Worm (Caenorhabditis elegans) whole organism, midembryonic: ENCODE data around the gene F13D12.5.

Experiments used
- T22C8.4 ChIP-seq: fragments of 200-800 bp; sonication (Bioruptor generic); IDR thresholded peaks from 2 replicates; pipeline ENCODE4 v1.3.6; 2022; ENCODE audit warnings: missing genetic modification characterization, missing compliant biosample characterization
- cog-1 ChIP-seq: sonication (generic microtip); optimal IDR thresholded peaks from 2 replicates; lab custom pipeline; 2016; ENCODE audit warnings: missing genetic modification characterization, missing compliant biosample characterization
- flt-1 ChIP-seq: fragments of 200-800 bp; sonication (Bioruptor generic); IDR thresholded peaks from 2 replicates; pipeline ENCODE4 v1.3.6; 2022; ENCODE audit warnings: missing genetic modification characterization, missing compliant biosample characterization
- klf-2 ChIP-seq: fragments of 200-800 bp; sonication (Bioruptor generic); conservative IDR thresholded peaks from 2 replicates; pipeline ENCODE4 v1.3.6; 2022; ENCODE audit warnings: missing genetic modification reagents, missing genetic modification characterization, missing compliant biosample characterization
- med-1 ChIP-seq: sonication (generic microtip); optimal IDR thresholded peaks from 2 replicates; lab custom pipeline; 2017; ENCODE audit warnings: missing genetic modification characterization, mild to moderate bottlenecking, missing compliant biosample characterization, antibody characterized with exemption, missing genetic modification reagents; ENCODE audit not compliant: insufficient read depth
- ref-1 ChIP-seq: fragments of 200-800 bp; sonication (Bioruptor generic); conservative IDR thresholded peaks from 2 replicates; pipeline ENCODE4 v1.3.6; 2022; ENCODE audit warnings: missing genetic modification reagents, missing genetic modification characterization, missing compliant biosample characterization
- tab-1 ChIP-seq: fragments of 200-800 bp; sonication (Bioruptor generic); IDR thresholded peaks from 2 replicates; pipeline ENCODE4 v1.3.6; 2022; ENCODE audit warnings: missing genetic modification characterization, missing compliant biosample characterization
- ztf-23 ChIP-seq: fragments of 200-800 bp; sonication (Bioruptor generic); IDR thresholded peaks from 2 replicates; pipeline ENCODE4 v1.3.6; 2022; ENCODE audit warnings: missing genetic modification reagents, missing genetic modification characterization, missing compliant biosample characterization
- ztf-29 ChIP-seq: fragments of 200-800 bp; sonication (Bioruptor generic); IDR thresholded peaks from 2 replicates; pipeline ENCODE4 v1.3.6; 2022; ENCODE audit warnings: missing genetic modification reagents, missing genetic modification characterization, missing compliant biosample characterization

Gene F13D12.5

DNA sequence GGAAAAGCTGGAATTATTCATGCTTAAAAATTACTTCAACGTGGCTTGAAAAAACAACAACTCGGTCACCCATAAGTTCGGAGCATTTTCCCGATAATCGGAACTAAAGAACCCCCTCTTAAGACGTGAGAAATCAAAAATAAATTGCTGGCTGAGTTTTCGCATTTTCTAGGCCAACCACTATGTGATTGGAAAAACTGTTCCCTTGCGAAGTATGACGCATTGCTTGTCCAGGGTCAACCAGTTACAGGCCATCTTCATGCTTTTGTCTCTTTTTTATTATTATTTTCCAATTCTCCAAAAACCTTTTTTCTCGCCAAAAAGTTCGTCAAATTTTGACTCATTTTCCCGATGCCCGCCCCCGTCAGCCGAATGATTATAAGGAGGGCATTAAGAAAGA lies 6.5 kb upstream of the F13D12.5 start, which contains the start of gene F13D12.3:
Gene F13D12.3, plus strand, starts transcription at position 301 of the 400 bp plus-strand sequence.
- TF ChIP-seq ref-1 (GFP tag; lab: Robert Waterston, UW): no peak
- no peak for TF ChIP-seq med-1
- TF ChIP-seq ztf-29 (GFP tag; lab: Robert Waterston, UW): no peak
- TF ChIP-seq T22C8.4: no peak
- TF ChIP-seq cog-1 (tag; lab: Kevin White, UChicago): no peak
- no peak for TF ChIP-seq klf-2 (GFP tag; lab: Robert Waterston, UW)
- no peak for TF ChIP-seq tab-1 (GFP tag; lab: Robert Waterston, UW)
- no peak for TF ChIP-seq flt-1 (GFP tag; lab: Robert Waterston, UW)
- no peak for TF ChIP-seq ztf-23 (GFP tag; lab: Robert Waterston, UW)

DNA sequence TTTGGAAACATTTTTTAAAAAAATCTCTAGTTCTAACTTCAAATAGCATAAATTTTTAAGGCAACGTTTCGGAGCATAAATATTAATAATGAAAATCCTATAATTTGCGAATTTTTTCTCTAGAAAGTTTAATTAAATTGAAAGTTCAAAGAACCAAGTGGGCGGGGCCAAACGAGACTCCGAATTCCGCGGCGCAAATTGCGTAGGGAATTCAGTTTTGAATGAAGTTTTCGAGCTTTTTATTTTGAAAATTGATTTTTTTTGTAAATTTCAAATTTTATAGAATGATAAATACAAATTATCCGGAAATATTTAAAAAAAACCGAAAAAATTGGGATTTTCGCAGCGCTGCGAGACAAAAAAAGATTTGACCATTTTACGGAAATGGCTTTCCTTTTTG lies 5.8 kb upstream of the F13D12.5 start:
- TF ChIP-seq tab-1 (GFP tag; lab: Robert Waterston, UW) (no peak), ztf-23 (GFP tag; lab: Robert Waterston, UW) (no peak), cog-1 (tag; lab: Kevin White, UChicago) (no peak), T22C8.4 (no peak), flt-1 (GFP tag; lab: Robert Waterston, UW) (no peak), ref-1 (GFP tag; lab: Robert Waterston, UW) (no peak), ztf-29 (GFP tag; lab: Robert Waterston, UW) (no peak), med-1 (no peak), klf-2 (GFP tag; lab: Robert Waterston, UW) (no peak)

DNA sequence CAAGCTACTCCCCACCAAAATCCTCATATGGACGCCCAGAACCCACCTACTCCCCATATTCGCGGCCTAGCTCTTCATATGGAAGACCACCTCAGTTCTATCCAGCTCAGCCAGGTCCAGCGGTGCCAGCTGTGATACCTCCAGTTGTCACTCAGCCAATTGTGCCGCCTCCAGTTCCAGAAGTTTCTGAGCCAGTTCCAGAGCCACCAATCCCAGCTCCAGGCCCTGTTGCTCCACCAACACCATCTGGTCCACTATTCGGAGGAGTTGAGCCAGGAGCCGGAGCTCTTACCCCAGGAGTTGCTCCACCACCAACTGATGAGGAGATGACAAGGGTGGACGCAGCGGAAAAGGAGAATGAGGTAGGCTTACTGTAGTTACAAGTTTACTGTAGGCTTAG lies 5.0 kb upstream of the F13D12.5 start:
- TF ChIP-seq T22C8.4 (no peak), tab-1 (GFP tag; lab: Robert Waterston, UW) (0 out of 2 replicates have a peak, but pooled peaks have one; percentile 24)

DNA sequence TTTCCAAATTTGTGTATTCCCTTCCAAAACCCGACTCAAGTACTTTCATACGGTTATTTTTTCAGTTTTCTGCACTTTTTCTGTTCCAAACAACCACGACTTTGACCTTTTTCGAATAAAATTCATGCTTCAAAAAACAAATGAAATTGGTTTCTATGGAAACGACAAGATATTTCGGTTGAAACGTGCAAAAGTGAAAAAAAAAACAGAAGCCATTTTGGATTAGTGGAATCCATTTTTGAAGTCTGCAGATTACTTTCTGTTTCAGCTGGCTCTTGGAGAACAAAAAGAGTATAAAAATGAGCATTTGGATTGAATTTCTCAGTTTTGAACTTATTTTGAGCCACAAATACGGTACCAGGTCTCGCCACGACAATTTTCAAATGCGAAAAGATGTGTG lies 4.5 kb upstream of the F13D12.5 start:
- TF ChIP-seq flt-1 (GFP tag; lab: Robert Waterston, UW): no peak
- TF ChIP-seq cog-1 (tag; lab: Kevin White, UChicago): no peak
- TF ChIP-seq klf-2 (GFP tag; lab: Robert Waterston, UW): no peak
- TF ChIP-seq ztf-23 (GFP tag; lab: Robert Waterston, UW): no peak
- TF ChIP-seq tab-1 (GFP tag; lab: Robert Waterston, UW): no peak
- no peak for TF ChIP-seq med-1
- TF ChIP-seq ref-1 (GFP tag; lab: Robert Waterston, UW): no peak
- TF ChIP-seq T22C8.4: no peak
- TF ChIP-seq ztf-29 (GFP tag; lab: Robert Waterston, UW): no peak

DNA sequence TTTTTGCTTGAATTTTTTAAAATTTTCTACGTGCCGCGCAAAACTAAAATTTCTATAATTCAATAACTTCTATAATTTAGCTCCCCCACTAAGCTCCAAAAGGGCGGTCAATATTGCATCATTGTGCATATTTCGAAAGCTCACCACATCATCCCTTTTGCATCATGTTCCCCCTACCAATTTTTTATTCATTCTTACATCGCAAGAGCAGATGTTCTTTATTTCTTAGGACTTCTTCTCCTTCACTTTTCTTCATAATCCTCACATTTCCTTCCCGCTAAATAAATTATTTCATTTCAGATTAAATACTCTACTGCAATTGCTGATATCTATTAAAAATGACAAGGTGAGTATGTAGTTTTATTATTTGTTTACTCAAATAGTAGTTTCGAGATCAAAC lies 2.7 kb upstream of the F13D12.5 start, which contains the start of gene ldh-1:
Gene ldh-1, plus strand, starts transcription at position 301 of the 400 bp plus-strand sequence.
- TF ChIP-seq flt-1 (GFP tag; lab: Robert Waterston, UW): no peak
- TF ChIP-seq cog-1 (tag; lab: Kevin White, UChicago): no peak
- TF ChIP-seq ztf-29 (GFP tag; lab: Robert Waterston, UW): no peak
- no peak for TF ChIP-seq ztf-23 (GFP tag; lab: Robert Waterston, UW)
- no peak for TF ChIP-seq tab-1 (GFP tag; lab: Robert Waterston, UW)
- TF ChIP-seq T22C8.4: no peak
- no peak for TF ChIP-seq med-1
- TF ChIP-seq klf-2 (GFP tag; lab: Robert Waterston, UW): no peak
- TF ChIP-seq ref-1 (GFP tag; lab: Robert Waterston, UW): no peak

DNA sequence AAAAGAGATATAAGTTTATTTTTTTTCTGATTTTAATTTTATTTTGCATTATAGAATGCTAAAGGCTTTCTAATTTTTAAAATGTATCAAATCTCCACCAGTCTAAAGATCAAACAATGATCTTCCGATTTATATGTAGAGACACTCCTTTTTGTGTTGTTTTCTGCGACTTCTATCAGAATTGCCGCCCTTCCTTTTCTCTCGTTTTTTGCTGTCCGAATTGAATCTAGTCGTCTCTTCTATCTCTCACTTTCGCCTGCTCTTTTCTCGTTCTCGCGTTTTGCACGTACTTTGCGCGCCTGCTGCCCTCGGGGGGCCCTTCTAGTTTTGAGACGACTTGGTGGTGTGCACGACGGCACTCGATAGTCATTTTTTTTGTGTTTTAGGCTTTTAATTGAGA lies 2.3 kb upstream of the F13D12.5 start:
- TF ChIP-seq klf-2 (GFP tag; lab: Robert Waterston, UW): no peak
- TF ChIP-seq flt-1 (GFP tag; lab: Robert Waterston, UW): no peak
- TF ChIP-seq tab-1 (GFP tag; lab: Robert Waterston, UW): no peak
- no peak for TF ChIP-seq ref-1 (GFP tag; lab: Robert Waterston, UW)
- TF ChIP-seq ztf-23 (GFP tag; lab: Robert Waterston, UW): no peak
- no peak for TF ChIP-seq cog-1 (tag; lab: Kevin White, UChicago)
- no peak for TF ChIP-seq ztf-29 (GFP tag; lab: Robert Waterston, UW)
- TF ChIP-seq T22C8.4: no peak
- TF ChIP-seq med-1: no peak

DNA sequence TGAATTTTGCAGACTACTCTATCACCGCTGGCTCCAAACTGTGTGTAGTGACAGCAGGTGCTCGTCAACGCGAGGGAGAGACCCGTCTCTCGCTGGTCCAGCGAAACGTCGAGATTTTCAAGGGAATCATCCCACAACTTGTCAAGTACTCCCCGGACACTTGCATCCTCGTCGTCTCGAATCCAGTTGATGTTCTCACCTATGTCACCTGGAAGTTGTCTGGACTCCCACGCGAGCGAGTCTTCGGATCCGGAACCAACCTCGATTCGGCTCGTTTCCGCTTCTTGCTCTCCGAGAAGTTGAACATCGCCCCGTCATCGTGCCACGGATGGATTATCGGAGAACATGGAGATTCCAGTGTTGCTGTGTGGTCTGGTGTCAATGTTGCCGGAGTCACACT lies 999 bp upstream of the F13D12.5 start:
- TF ChIP-seq flt-1 (GFP tag; lab: Robert Waterston, UW): no peak
- TF ChIP-seq ztf-29 (GFP tag; lab: Robert Waterston, UW): no peak

DNA sequence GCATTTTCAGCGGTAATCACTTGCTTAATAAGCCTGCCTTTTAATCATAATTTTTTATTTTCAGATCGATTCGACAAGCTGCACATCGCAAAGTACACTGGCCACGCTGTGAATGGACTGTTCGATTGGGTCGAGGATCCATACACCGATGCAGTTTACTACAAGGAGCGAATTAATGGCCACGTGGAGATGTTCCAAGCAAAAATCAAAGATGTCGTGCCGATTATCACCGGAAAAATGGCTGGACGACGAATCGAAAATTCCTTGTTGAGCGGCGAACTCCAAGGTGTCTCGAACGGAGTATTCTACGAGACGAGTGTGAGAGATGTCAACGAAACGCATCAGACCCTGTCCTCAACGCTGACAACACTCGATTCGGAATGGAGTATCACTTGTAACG lies 824 bp downstream of the F13D12.5 start:
- no peak for TF ChIP-seq ref-1 (GFP tag; lab: Robert Waterston, UW)
- no peak for TF ChIP-seq med-1
- no peak for TF ChIP-seq klf-2 (GFP tag; lab: Robert Waterston, UW)
- no peak for TF ChIP-seq ztf-29 (GFP tag; lab: Robert Waterston, UW)
- TF ChIP-seq flt-1 (GFP tag; lab: Robert Waterston, UW): no peak
- TF ChIP-seq ztf-23 (GFP tag; lab: Robert Waterston, UW): no peak
- no peak for TF ChIP-seq cog-1 (tag; lab: Kevin White, UChicago)
- TF ChIP-seq T22C8.4: no peak
- TF ChIP-seq tab-1 (GFP tag; lab: Robert Waterston, UW): no peak

DNA sequence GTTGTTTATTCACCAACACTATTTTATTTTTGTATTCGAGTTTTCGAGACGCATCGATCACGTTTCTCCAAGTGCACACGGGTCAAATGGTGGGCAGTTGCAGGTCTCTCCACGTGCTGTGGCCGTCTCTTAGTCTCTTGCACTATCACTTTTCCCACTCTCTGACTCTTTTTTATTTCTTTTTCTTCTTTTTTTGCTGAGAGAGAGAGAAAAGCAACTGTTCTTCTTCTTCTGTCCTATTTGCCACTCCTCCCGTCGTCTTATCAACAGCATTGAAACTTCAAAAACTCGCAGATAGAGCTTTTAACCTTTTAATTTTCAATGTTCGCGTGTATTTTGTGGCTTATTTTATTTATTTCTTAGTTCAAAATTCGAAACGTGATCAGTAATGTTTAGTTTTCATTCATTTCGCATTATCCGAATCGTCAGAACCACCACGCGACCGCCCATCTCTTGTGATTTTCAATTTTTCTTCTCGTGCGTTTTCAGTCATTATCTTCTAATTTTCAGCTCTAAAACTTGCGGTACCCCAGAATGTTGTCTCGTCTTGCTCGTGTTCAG lies 2.0 kb downstream of the F13D12.5 start, which contains the start of gene alh-8:
Gene alh-8, plus strand, starts transcription at position 511 of the 561 bp plus-strand sequence.
- no peak for TF ChIP-seq klf-2 (GFP tag; lab: Robert Waterston, UW)
- TF ChIP-seq flt-1 (GFP tag; lab: Robert Waterston, UW): no peak
- TF ChIP-seq ztf-29 (GFP tag; lab: Robert Waterston, UW): no peak
- no peak for TF ChIP-seq cog-1 (tag; lab: Kevin White, UChicago)
- no peak for TF ChIP-seq T22C8.4
- TF ChIP-seq ref-1 (GFP tag; lab: Robert Waterston, UW): no peak
- no peak for TF ChIP-seq med-1
- no peak for TF ChIP-seq ztf-23 (GFP tag; lab: Robert Waterston, UW)
- TF ChIP-seq tab-1 (GFP tag; lab: Robert Waterston, UW): no peak
